Worm (Caenorhabditis elegans): ENCODE results near the gene enri-2.

DNA sequence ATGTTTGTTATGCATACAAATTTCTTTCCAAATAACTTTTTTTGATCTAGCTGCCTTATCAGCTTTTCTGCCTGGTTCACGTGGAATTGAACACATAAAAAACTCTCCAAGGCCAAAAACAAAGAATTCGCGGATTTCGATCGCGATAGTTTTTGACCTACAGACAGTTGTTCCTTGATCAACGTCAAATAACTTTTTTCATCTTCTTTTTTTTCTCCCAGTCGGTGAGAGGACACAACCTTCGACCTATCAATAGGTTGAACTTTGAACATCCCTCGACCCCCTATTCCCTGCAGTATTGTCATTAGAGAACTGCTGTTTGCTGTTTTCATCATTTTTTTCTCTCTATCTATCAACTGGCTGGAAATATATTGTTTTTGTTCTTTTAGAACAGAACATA is 18.2 kb downstream of the enri-2 start:
- TF ChIP-seq Y55F3AM.14 (GFP tag; optimal IDR thresholded peaks at IDR 0.05): no peak
- TF ChIP-seq lsy-2 (tag; optimal IDR thresholded peaks at IDR 0.05): no peak
- TF ChIP-seq lin-13 (GFP tag; optimal IDR thresholded peaks at IDR 0.05): no peak
- TF ChIP-seq peb-1 (tag; optimal IDR thresholded peaks at IDR 0.05): no peak
- TF ChIP-seq sem-4 (tag; optimal IDR thresholded peaks at IDR 0.05): no peak
- TF ChIP-seq nhr-23 (tag; optimal IDR thresholded peaks at IDR 0.05): no peak
